Fruit fly (Drosophila melanogaster) whole organism, embryonic: Measurements from ENCODE around the gene eas.

Experiments used
- Adf1 ChIP-seq: fragments of 200-800 bp; sonication (Bioruptor generic); IDR thresholded peaks from 2 replicates; pipeline ENCODE4 v1.3.6; 2022; ENCODE audit warnings: missing biosample characterization, missing genetic modification characterization
- Atf3 ChIP-seq: fragments of 200-800 bp; sonication (Bioruptor generic); optimal IDR thresholded peaks from 3 replicates; lab custom pipeline; 2016; ENCODE audit warnings: missing biosample characterization, missing genetic modification characterization
- BEAF-32 ChIP-seq: fragments of 200-800 bp; sonication (Bioruptor generic); optimal IDR thresholded peaks from 3 replicates; lab custom pipeline; 2017; ENCODE audit warnings: missing biosample characterization, missing genetic modification characterization, mild to moderate bottlenecking, moderate library complexity, missing genetic modification reagents
- CG12155 ChIP-seq: fragments of 200-800 bp; sonication (Bioruptor generic); optimal IDR thresholded peaks from 3 replicates; lab custom pipeline; 2016; ENCODE audit warnings: missing biosample characterization, missing genetic modification characterization
- CG1233 ChIP-seq: fragments of 200-800 bp; sonication (Bioruptor generic); optimal IDR thresholded peaks from 4 replicates; lab custom pipeline; 2018; ENCODE audit warnings: missing biosample characterization, mild to moderate bottlenecking, missing genetic modification characterization
- CG14860 ChIP-seq: fragments of 200-800 bp; sonication (Bioruptor generic); IDR thresholded peaks from 3 replicates; pipeline ENCODE4 v1.3.6; 2022; ENCODE audit warnings: missing biosample characterization, missing genetic modification characterization; ENCODE audit not compliant: partially characterized antibody
- CG14965 ChIP-seq: fragments of 200-800 bp; sonication (Bioruptor generic); optimal IDR thresholded peaks from 2 replicates; lab custom pipeline; 2016; ENCODE audit warnings: missing biosample characterization, missing genetic modification characterization, borderline replicate concordance
- CG1647 ChIP-seq: fragments of 200-800 bp; sonication (Bioruptor generic); optimal IDR thresholded peaks from 3 replicates; lab custom pipeline; 2016; ENCODE audit warnings: missing biosample characterization, missing genetic modification characterization
- CG17186 ChIP-seq: fragments of 200-800 bp; sonication (Bioruptor generic); optimal IDR thresholded peaks from 3 replicates; lab custom pipeline; 2017; ENCODE audit warnings: missing biosample characterization, missing genetic modification reagents, missing genetic modification characterization
- CG3407 ChIP-seq: fragments of 200-800 bp; sonication (Bioruptor generic); optimal IDR thresholded peaks from 2 replicates; lab custom pipeline; 2018; ENCODE audit warnings: missing biosample characterization, mild to moderate bottlenecking, missing genetic modification characterization
- CG4360 ChIP-seq: fragments of 200-800 bp; sonication (Bioruptor generic); IDR thresholded peaks from 2 replicates; pipeline ENCODE4 v1.3.6; 2022; ENCODE audit warnings: missing biosample characterization, missing genetic modification characterization
- CG4707 ChIP-seq: fragments of 200-800 bp; sonication (Bioruptor generic); optimal IDR thresholded peaks from 2 replicates; lab custom pipeline; 2018; ENCODE audit warnings: missing biosample characterization, mild to moderate bottlenecking, missing genetic modification characterization, moderate library complexity
- CG4820 ChIP-seq: fragments of 200-800 bp; sonication (Bioruptor generic); optimal IDR thresholded peaks from 3 replicates; lab custom pipeline; 2016; ENCODE audit warnings: missing biosample characterization, missing genetic modification characterization
- CG5245 ChIP-seq: fragments of 200-800 bp; sonication (Bioruptor generic); optimal IDR thresholded peaks from 3 replicates; lab custom pipeline; 2016; ENCODE audit warnings: missing biosample characterization, missing genetic modification characterization
- CG5953 ChIP-seq: fragments of 200-800 bp; sonication (Bioruptor generic); IDR thresholded peaks from 2 replicates; pipeline ENCODE4 v1.3.6; 2022; ENCODE audit warnings: missing biosample characterization, missing genetic modification characterization
- CG6175 ChIP-seq: fragments of 200-800 bp; sonication (Bioruptor generic); IDR thresholded peaks from 3 replicates; pipeline ENCODE4 v1.3.6; 2022; ENCODE audit warnings: missing biosample characterization, missing genetic modification characterization
- CG6683 ChIP-seq: fragments of 200-800 bp; sonication (Bioruptor generic); optimal IDR thresholded peaks from 2 replicates; lab custom pipeline; 2017; ENCODE audit warnings: missing biosample characterization, mild to moderate bottlenecking, missing genetic modification characterization, missing genetic modification reagents
- CG7372 ChIP-seq: fragments of 200-800 bp; sonication (Bioruptor generic); IDR thresholded peaks from 2 replicates; pipeline ENCODE4 v1.3.6; 2022; ENCODE audit warnings: missing biosample characterization, missing genetic modification characterization
- CG8281 ChIP-seq: fragments of 200-800 bp; sonication (Bioruptor generic); optimal IDR thresholded peaks from 2 replicates; lab custom pipeline; 2018; ENCODE audit warnings: missing biosample characterization, mild to moderate bottlenecking, missing genetic modification characterization, moderate library complexity
- CG9876 ChIP-seq: fragments of 200-800 bp; sonication (Bioruptor generic); optimal IDR thresholded peaks from 2 replicates; lab custom pipeline; 2016; ENCODE audit warnings: missing biosample characterization, missing genetic modification characterization
- CG9932 ChIP-seq: fragments of 200-800 bp; sonication (Bioruptor generic); IDR thresholded peaks from 2 replicates; pipeline ENCODE4 v1.3.6; 2022; ENCODE audit warnings: missing biosample characterization, missing genetic modification characterization
- CTCF ChIP-seq: fragments of 200-800 bp; sonication (Bioruptor generic); optimal IDR thresholded peaks from 2 replicates; lab custom pipeline; 2017; ENCODE audit warnings: missing biosample characterization, mild to moderate bottlenecking, missing genetic modification characterization, moderate library complexity
- D19B ChIP-seq: fragments of 200-800 bp; sonication (Bioruptor generic); optimal IDR thresholded peaks from 2 replicates; lab custom pipeline; 2017; ENCODE audit warnings: missing biosample characterization, mild to moderate bottlenecking, missing genetic modification characterization
- Dfd ChIP-seq, 2 experiments: fragments of >200 bp; optimal IDR thresholded peaks; 2 replicates each; lab custom pipeline; 2017; ENCODE audit warnings: missing biosample characterization in 2 of 2, missing genetic modification characterization in 2 of 2
- Dip3 ChIP-seq: fragments of 200-800 bp; sonication (Bioruptor generic); optimal IDR thresholded peaks from 3 replicates; lab custom pipeline; 2016; ENCODE audit warnings: missing biosample characterization, missing genetic modification characterization
- Dref ChIP-seq: fragments of 200-800 bp; sonication (Bioruptor generic); IDR thresholded peaks from 2 replicates; pipeline ENCODE4 v1.3.6; 2022; ENCODE audit warnings: missing biosample characterization, missing genetic modification characterization
- Elba2 ChIP-seq: fragments of 200-800 bp; sonication (Bioruptor generic); optimal IDR thresholded peaks from 3 replicates; lab custom pipeline; 2016; ENCODE audit warnings: missing biosample characterization, missing genetic modification characterization
- H2.0 ChIP-seq: fragments of 200-800 bp; sonication (Bioruptor generic); IDR thresholded peaks from 2 replicates; pipeline ENCODE4 v1.3.6; 2022; ENCODE audit warnings: missing biosample characterization, missing genetic modification characterization
- NK7.1 ChIP-seq: fragments of 200-800 bp; sonication (Bioruptor generic); optimal IDR thresholded peaks from 3 replicates; lab custom pipeline; 2016; ENCODE audit warnings: missing biosample characterization, missing genetic modification characterization
- Optix ChIP-seq: fragments of 200-800 bp; sonication (Bioruptor generic); IDR thresholded peaks from 3 replicates; pipeline ENCODE4 v1.3.6; 2022; ENCODE audit warnings: missing biosample characterization, missing genetic modification characterization
- Six4 ChIP-seq: fragments of 200-800 bp; sonication (Bioruptor generic); optimal IDR thresholded peaks from 2 replicates; lab custom pipeline; 2016; ENCODE audit warnings: missing biosample characterization, missing genetic modification characterization
- Trl ChIP-seq, 3 experiments: fragments of >200 bp in 2 of 3; fragments of 200-800 bp in 1 of 3; sonication (Bioruptor generic) in 1 of 3; optimal IDR thresholded peaks; 2 replicates in 1 of 3; 3 replicates in 2 of 3; lab custom pipeline; 2016 to 2017; ENCODE audit warnings: missing biosample characterization in 1 of 3, missing genetic modification characterization in 1 of 3
- abd-A ChIP-seq: fragments of 200-800 bp; sonication (Bioruptor generic); optimal IDR thresholded peaks from 3 replicates; lab custom pipeline; 2019; ENCODE audit warnings: missing biosample characterization, mild to moderate bottlenecking, missing genetic modification characterization, moderate library complexity
- aop ChIP-seq: fragments of 200-800 bp; sonication (Bioruptor generic); IDR thresholded peaks from 2 replicates; pipeline ENCODE4 v1.3.6; 2022; ENCODE audit warnings: missing biosample characterization, missing genetic modification characterization
- bbx ChIP-seq: fragments of 200-800 bp; sonication (Bioruptor generic); IDR thresholded peaks from 2 replicates; pipeline ENCODE4 v1.3.6; 2022; ENCODE audit warnings: missing biosample characterization, missing genetic modification characterization; ENCODE audit not compliant: partially characterized antibody
- dysf ChIP-seq: fragments of 200-800 bp; sonication (Bioruptor generic); IDR thresholded peaks from 3 replicates; pipeline ENCODE4 v1.3.6; 2022; ENCODE audit warnings: missing biosample characterization, missing genetic modification characterization
- eve ChIP-seq, 2 experiments: fragments of >200 bp; optimal IDR thresholded peaks; 2 replicates each; lab custom pipeline; 2017; ENCODE audit warnings: missing biosample characterization in 2 of 2, missing genetic modification characterization in 2 of 2
- fd64A ChIP-seq: fragments of 200-800 bp; sonication (Bioruptor generic); optimal IDR thresholded peaks from 3 replicates; lab custom pipeline; 2018; ENCODE audit warnings: missing biosample characterization, mild to moderate bottlenecking, missing genetic modification characterization
- fd96Cb ChIP-seq: fragments of 200-800 bp; sonication (Bioruptor generic); optimal IDR thresholded peaks from 2 replicates; lab custom pipeline; 2018; ENCODE audit warnings: missing biosample characterization, mild to moderate bottlenecking, missing genetic modification characterization, moderate library complexity
- hb ChIP-seq: fragments of 200-800 bp; sonication (Bioruptor generic); IDR thresholded peaks from 3 replicates; pipeline ENCODE4 v1.3.6; 2022; ENCODE audit warnings: missing biosample characterization, missing genetic modification characterization; ENCODE audit not compliant: partially characterized antibody
- hkb ChIP-seq, 2 experiments: fragments of 200-800 bp in 1 of 2; fragments of >200 bp in 1 of 2; sonication (Bioruptor generic) in 1 of 2; IDR thresholded peaks in 1 of 2; optimal IDR thresholded peaks in 1 of 2; 2 replicates each; pipeline versions ENCODE4 v1.3.6 to Lab custom; 2017 to 2022; ENCODE audit warnings: missing biosample characterization in 1 of 2, missing genetic modification characterization in 1 of 2
- pita ChIP-seq: fragments of 200-800 bp; sonication (Bioruptor generic); optimal IDR thresholded peaks from 2 replicates; lab custom pipeline; 2017; ENCODE audit warnings: missing biosample characterization, mild to moderate bottlenecking, missing genetic modification characterization
- pros ChIP-seq: fragments of 200-800 bp; sonication (Bioruptor generic); optimal IDR thresholded peaks from 3 replicates; lab custom pipeline; 2019; ENCODE audit warnings: missing biosample characterization, mild to moderate bottlenecking, missing genetic modification characterization, moderate library complexity
- ranshi ChIP-seq: fragments of 200-800 bp; sonication (Bioruptor generic); IDR thresholded peaks from 2 replicates; pipeline ENCODE4 v1.3.6; 2022; ENCODE audit warnings: missing biosample characterization, missing genetic modification characterization
- ro ChIP-seq: fragments of 200-800 bp; sonication (Bioruptor generic); IDR thresholded peaks from 2 replicates; pipeline ENCODE4 v1.3.6; 2022; ENCODE audit warnings: missing biosample characterization, missing genetic modification characterization
- sug ChIP-seq: fragments of 200-800 bp; optimal IDR thresholded peaks from 2 replicates; lab custom pipeline; 2019; ENCODE audit warnings: missing biosample characterization, mild to moderate bottlenecking, missing genetic modification characterization, moderate library complexity
- usp ChIP-seq: fragments of >200 bp; optimal IDR thresholded peaks from 2 replicates; lab custom pipeline; 2017; ENCODE audit warnings: missing biosample characterization, missing genetic modification characterization
- wor ChIP-seq: fragments of 200-800 bp; sonication (Bioruptor generic); IDR thresholded peaks from 2 replicates; pipeline ENCODE4 v1.3.6; 2022; ENCODE audit warnings: missing biosample characterization, missing genetic modification characterization
- z ChIP-seq: fragments of 200-800 bp; sonication (Bioruptor generic); IDR thresholded peaks from 3 replicates; pipeline ENCODE4 v1.3.6; 2022; ENCODE audit warnings: missing biosample characterization, missing genetic modification characterization

Gene eas

dm6 chrX:16296423-16297292, 18.5 kb downstream of the eas start, which contains the start of gene CG3632 (continued):
- peak; percentile 28 for TF ChIP-seq CG1647
- TF ChIP-seq ranshi (GFP tag; lab: Robert Waterston, UW), result peak; percentile 53; the same call in 1 of the 2 replicates
- TF ChIP-seq CG6175, result peak; percentile 39; the same call in 1 of the 3 replicates
- TF ChIP-seq Dip3 (GFP tag; lab: Kevin White, UChicago), result no peak
- no peak for TF ChIP-seq CTCF
- peak; percentile 88 for TF ChIP-seq Dref (GFP tag; lab: Robert Waterston, UW)
- no peak for TF ChIP-seq Dfd (GFP tag; optimal IDR thresholded peaks at IDR 0.05; lab: Kevin White, UChicago)
- TF ChIP-seq CG5953 (GFP tag; lab: Robert Waterston, UW), result no peak
- TF ChIP-seq eve (GFP tag; optimal IDR thresholded peaks at IDR 0.05; lab: Kevin White, UChicago), result no peak
- TF ChIP-seq CG17186, result peak; percentile 22
- no peak for TF ChIP-seq Trl (optimal IDR thresholded peaks at IDR 0.05; lab: Kevin White, UChicago)
- peak; percentile 44 for TF ChIP-seq Trl (GFP tag; optimal IDR thresholded peaks at IDR 0.05; lab: Kevin White, UChicago)
- peak; percentile 92 for TF ChIP-seq bbx (GFP tag; lab: Robert Waterston, UW)
- peak; percentile 49; the same call in 1 of the 2 replicates for TF ChIP-seq CG7372 (GFP tag; lab: Robert Waterston, UW)
- TF ChIP-seq z, result no peak
- no peak for TF ChIP-seq hkb (optimal IDR thresholded peaks at IDR 0.05; lab: Kevin White, UChicago)
- no peak for TF ChIP-seq hkb (GFP tag; IDR thresholded peaks at IDR 0.05; lab: Robert Waterston, UW)
- no peak for TF ChIP-seq pros
- TF ChIP-seq Elba2 (GFP tag; lab: Kevin White, UChicago), result peak; percentile 89
- TF ChIP-seq CG4820 (GFP tag; lab: Kevin White, UChicago), result no peak
- no peak for TF ChIP-seq wor
- TF ChIP-seq Atf3, result peak; percentile 3
- peak; percentile 86 for TF ChIP-seq CG9932
- TF ChIP-seq NK7.1 (GFP tag; lab: Kevin White, UChicago), result no peak
- no peak for TF ChIP-seq CG4707
- TF ChIP-seq pita (GFP tag; lab: Kevin White, UChicago), result no peak
- TF ChIP-seq aop (GFP tag; lab: Robert Waterston, UW), result no peak
- TF ChIP-seq sug (tag; lab: Kevin White, UChicago), result peak; percentile 46
- TF ChIP-seq dysf (GFP tag; lab: Robert Waterston, UW), result no peak
- TF ChIP-seq CG8281 (tag; lab: Kevin White, UChicago), result no peak
- no peak for TF ChIP-seq D19B (GFP tag; lab: Kevin White, UChicago)
- no peak for TF ChIP-seq CG4360 (GFP tag; lab: Robert Waterston, UW)
- no peak for TF ChIP-seq ro
- peak; percentile 82 for TF ChIP-seq CG14860
- no peak for TF ChIP-seq fd64A (GFP tag; lab: Kevin White, UChicago)
- no peak for TF ChIP-seq usp (GFP tag; lab: Kevin White, UChicago)
- no peak for TF ChIP-seq CG1233 (GFP tag; lab: Kevin White, UChicago)
- no peak for TF ChIP-seq CG6683 (GFP tag; lab: Kevin White, UChicago)
- peak; percentile 85 for TF ChIP-seq hb (GFP tag; lab: Robert Waterston, UW)
- TF ChIP-seq CG5245 (GFP tag; lab: Kevin White, UChicago), result no peak
- peak; percentile 28; the same call in 1 of the 2 replicates for TF ChIP-seq H2.0 (GFP tag; lab: Robert Waterston, UW)
- TF ChIP-seq CG9876 (GFP tag; lab: Kevin White, UChicago), result no peak
- no peak for TF ChIP-seq Optix (GFP tag; lab: Robert Waterston, UW)
- TF ChIP-seq CG12155 (GFP tag; lab: Kevin White, UChicago), result peak; percentile 53
- TF ChIP-seq CG14965 (GFP tag; lab: Kevin White, UChicago), result no peak
- TF ChIP-seq BEAF-32 (GFP tag; lab: Kevin White, UChicago), result peak; percentile 82
- TF ChIP-seq abd-A, result no peak
- TF ChIP-seq fd96Cb (tag; lab: Kevin White, UChicago), result no peak
- no peak for TF ChIP-seq Six4
- no peak for TF ChIP-seq CG3407 (GFP tag; lab: Kevin White, UChicago)
- peak; percentile 36; the same call in 1 of the 2 replicates for TF ChIP-seq Adf1 (GFP tag; lab: Robert Waterston, UW)
